Worm (Caenorhabditis elegans): ENCODE measurements around the gene hlh-19.

Gene hlh-19

DNA sequence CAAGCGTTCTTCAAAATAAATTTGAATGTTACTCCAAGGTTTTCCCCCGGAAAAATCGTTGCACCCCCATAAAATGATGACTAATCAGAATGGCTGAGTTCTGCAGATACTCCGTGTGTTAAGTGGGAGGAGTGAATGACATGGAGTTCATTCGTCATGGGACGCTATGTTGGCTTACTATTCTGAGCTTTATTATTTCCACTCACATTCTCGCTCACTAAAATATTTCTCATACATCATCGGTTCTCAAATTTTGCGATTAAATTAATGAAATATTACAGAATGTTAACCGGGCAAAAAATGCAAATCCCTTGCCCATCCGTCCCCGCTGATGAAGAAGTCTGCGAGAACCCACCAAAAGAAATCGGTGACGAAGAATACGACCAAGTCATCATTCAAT lies 14.3 kb downstream of the hlh-19 start, which contains the start of gene F28C10.1:
Gene F28C10.1 (plus strand): TSS at position 301 of the 400 bp plus-strand sequence.
- TF ChIP-seq lsy-12 (tag; optimal IDR thresholded peaks at IDR 0.05) = no peak
- no peak for TF ChIP-seq tbx-2 (tag; optimal IDR thresholded peaks at IDR 0.05)
- TF ChIP-seq nfya-1 (tag; optimal IDR thresholded peaks at IDR 0.05; ENCODE audit: insufficient read depth) = no peak
- TF ChIP-seq nhr-77 (tag; optimal IDR thresholded peaks at IDR 0.05) = no peak
- no peak for TF ChIP-seq fkh-10 (GFP tag; optimal IDR thresholded peaks at IDR 0.05)
- no peak for TF ChIP-seq nhr-237 (tag; optimal IDR thresholded peaks at IDR 0.05)
- TF ChIP-seq ztf-11 (tag; optimal IDR thresholded peaks at IDR 0.05) = no peak
- TF ChIP-seq egl-5 (tag; optimal IDR thresholded peaks at IDR 0.05) = no peak
- TF ChIP-seq nhr-11 (tag; optimal IDR thresholded peaks at IDR 0.05) = no peak
- TF ChIP-seq nhr-43 (tag; optimal IDR thresholded peaks at IDR 0.05; ENCODE audit: poor library complexity, severe bottlenecking) = no peak
- TF ChIP-seq fos-1 (tag; optimal IDR thresholded peaks at IDR 0.05) = no peak
- TF ChIP-seq aly-2 (tag; optimal IDR thresholded peaks at IDR 0.05) = no peak
- no peak for TF ChIP-seq elt-2 (tag; optimal IDR thresholded peaks at IDR 0.05)
- TF ChIP-seq R02D3.7 (tag; optimal IDR thresholded peaks at IDR 0.05) = no peak
- TF ChIP-seq ZK546.5 (tag; optimal IDR thresholded peaks at IDR 0.05) = no peak

DNA sequence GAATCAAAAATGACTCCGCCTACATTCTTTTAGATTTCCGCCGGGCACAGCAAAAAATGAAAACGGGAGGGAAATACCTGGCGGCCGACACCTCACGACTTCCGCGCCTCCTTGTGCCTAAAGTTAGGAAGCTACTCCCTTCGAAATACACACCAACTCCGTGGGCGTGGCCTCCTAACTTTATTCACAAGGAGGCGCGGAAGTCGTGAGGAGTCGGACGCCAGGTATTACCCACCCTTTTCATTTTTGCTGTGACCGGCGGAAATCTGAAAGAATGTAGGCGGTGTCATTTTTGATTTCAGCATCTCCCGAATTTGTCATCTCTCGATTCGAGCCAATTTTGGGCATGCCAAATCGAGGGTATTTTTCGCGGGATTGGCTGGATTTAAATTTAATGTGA lies 19.0 kb downstream of the hlh-19 start:
- TF ChIP-seq elt-2 (tag; optimal IDR thresholded peaks at IDR 0.05) = no peak
- TF ChIP-seq fkh-10 (GFP tag; optimal IDR thresholded peaks at IDR 0.05) = no peak
- no peak for TF ChIP-seq pha-4 (tag; optimal IDR thresholded peaks at IDR 0.05)
- TF ChIP-seq nhr-237 (tag; optimal IDR thresholded peaks at IDR 0.05) = no peak
- no peak for TF ChIP-seq nhr-28 (tag; optimal IDR thresholded peaks at IDR 0.05)
- TF ChIP-seq aly-2 (tag; optimal IDR thresholded peaks at IDR 0.05) = no peak
- TF ChIP-seq nfya-1 (tag; optimal IDR thresholded peaks at IDR 0.05; ENCODE audit: insufficient read depth) = no peak
- no peak for TF ChIP-seq ZK546.5 (tag; optimal IDR thresholded peaks at IDR 0.05)
- TF ChIP-seq nhr-11 (tag; optimal IDR thresholded peaks at IDR 0.05) = no peak
- TF ChIP-seq hmg-11 (tag; optimal IDR thresholded peaks at IDR 0.05) = no peak
- no peak for TF ChIP-seq ztf-11 (tag; optimal IDR thresholded peaks at IDR 0.05)
- TF ChIP-seq lin-15B (tag; optimal IDR thresholded peaks at IDR 0.05) = no peak
- no peak for TF ChIP-seq nhr-67 (tag; optimal IDR thresholded peaks at IDR 0.05)
- TF ChIP-seq tbx-2 (tag; optimal IDR thresholded peaks at IDR 0.05) = no peak
- no peak for TF ChIP-seq mml-1 (tag; optimal IDR thresholded peaks at IDR 0.05)
- no peak for TF ChIP-seq nhr-23 (tag; optimal IDR thresholded peaks at IDR 0.05)
- no peak for TF ChIP-seq lsy-12 (tag; optimal IDR thresholded peaks at IDR 0.05)
- TF ChIP-seq ztf-4 (tag; optimal IDR thresholded peaks at IDR 0.05) = no peak

DNA sequence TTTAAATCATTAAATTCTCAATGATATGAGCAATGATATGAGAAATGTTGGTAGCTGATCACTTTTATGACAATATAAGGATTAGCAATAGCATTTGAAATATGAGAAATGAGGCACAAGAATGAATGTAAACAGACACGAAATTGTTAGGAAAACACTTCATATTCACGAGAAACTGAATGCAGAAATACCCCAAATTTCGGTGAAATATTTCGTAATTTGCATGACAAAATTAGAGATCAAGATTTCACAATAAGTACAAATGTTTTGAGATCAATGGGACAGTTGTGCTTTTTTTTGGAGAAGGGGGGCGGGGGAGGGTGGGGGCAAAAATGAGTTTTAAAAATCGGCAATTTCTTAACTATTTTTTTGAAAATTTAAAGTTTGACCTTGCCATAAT lies 20.7 kb downstream of the hlh-19 start:
- TF ChIP-seq egl-27 (tag; optimal IDR thresholded peaks at IDR 0.05) = no peak
- TF ChIP-seq nhr-11 (tag; optimal IDR thresholded peaks at IDR 0.05) = no peak
- TF ChIP-seq snpc-4 (tag; optimal IDR thresholded peaks at IDR 0.05) = no peak
- no peak for TF ChIP-seq ztf-4 (tag; optimal IDR thresholded peaks at IDR 0.05)
- no peak for TF ChIP-seq lin-39 (tag; optimal IDR thresholded peaks at IDR 0.05)
- TF ChIP-seq nhr-25 (tag; optimal IDR thresholded peaks at IDR 0.05) = no peak
- no peak for TF ChIP-seq fos-1 (tag; optimal IDR thresholded peaks at IDR 0.05)
- TF ChIP-seq aly-2 (tag; optimal IDR thresholded peaks at IDR 0.05) = no peak
- TF ChIP-seq lin-15B (tag; optimal IDR thresholded peaks at IDR 0.05) = no peak
- TF ChIP-seq nhr-43 (tag; optimal IDR thresholded peaks at IDR 0.05; ENCODE audit: poor library complexity, severe bottlenecking) = no peak
- no peak for TF ChIP-seq lsy-12 (tag; optimal IDR thresholded peaks at IDR 0.05)
- no peak for TF ChIP-seq R02D3.7 (tag; optimal IDR thresholded peaks at IDR 0.05)
- TF ChIP-seq unc-62 (GFP tag; optimal IDR thresholded peaks at IDR 0.05) = no peak
- TF ChIP-seq mml-1 (tag; optimal IDR thresholded peaks at IDR 0.05) = no peak
- TF ChIP-seq mdl-1 (tag; optimal IDR thresholded peaks at IDR 0.05) = no peak
- TF ChIP-seq pqm-1 (tag; optimal IDR thresholded peaks at IDR 0.05) = no peak
- TF ChIP-seq fkh-10 (GFP tag; optimal IDR thresholded peaks at IDR 0.05) = no peak

DNA sequence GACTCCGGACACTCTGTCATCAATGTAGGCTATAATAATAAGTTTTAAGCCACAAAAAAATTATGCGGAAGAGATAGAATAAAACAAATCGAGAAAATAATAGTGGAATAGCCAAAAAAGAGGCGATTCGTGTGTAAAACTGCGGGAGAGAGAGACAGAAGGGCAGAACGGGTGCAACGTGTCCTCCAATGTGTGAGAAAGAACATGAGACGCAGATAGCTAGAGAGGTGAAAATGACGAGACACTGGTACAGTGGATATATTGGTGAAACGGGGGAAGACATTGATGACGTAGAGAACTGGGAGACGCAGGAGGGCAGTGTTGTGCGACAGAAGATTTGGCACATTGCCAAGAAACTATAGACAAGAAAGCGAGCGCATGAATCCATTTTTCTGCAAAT lies 21.4 kb downstream of the hlh-19 start, which contains the start of gene F28C10.3:
Gene F28C10.3 (minus strand): TSS at position 101 of the 400 bp plus-strand sequence.
- TF ChIP-seq lsy-12 (tag; optimal IDR thresholded peaks at IDR 0.05) (peak; percentile 3), ceh-28 (tag; optimal IDR thresholded peaks at IDR 0.05) (peak; percentile 77), elt-1 (tag; optimal IDR thresholded peaks at IDR 0.05) (peak; percentile 57), fkh-2 (tag; optimal IDR thresholded peaks at IDR 0.05) (peak; percentile 81), lin-15B (tag; optimal IDR thresholded peaks at IDR 0.05) (peak; percentile 47), nhr-23 (tag; optimal IDR thresholded peaks at IDR 0.05) (peak; percentile 90), snpc-4 (tag; optimal IDR thresholded peaks at IDR 0.05) (peak; percentile 23), lin-39 (tag; optimal IDR thresholded peaks at IDR 0.05) (peak; percentile 88), pqm-1 (tag; optimal IDR thresholded peaks at IDR 0.05) (peak; percentile 11), hmg-11 (tag; optimal IDR thresholded peaks at IDR 0.05) (peak; percentile 91), ceh-82 (tag; optimal IDR thresholded peaks at IDR 0.05) (peak; percentile 74), jun-1 (tag; optimal IDR thresholded peaks at IDR 0.05) (peak; percentile 55), R02D3.7 (tag; optimal IDR thresholded peaks at IDR 0.05) (peak; percentile 75), nhr-25 (tag; optimal IDR thresholded peaks at IDR 0.05) (peak; percentile 98), nfya-1 (tag; optimal IDR thresholded peaks at IDR 0.05; ENCODE audit: insufficient read depth) (peak; percentile 93), elt-2 (tag; optimal IDR thresholded peaks at IDR 0.05) (no peak), eor-1 (tag; optimal IDR thresholded peaks at IDR 0.05) (no peak), nhr-11 (tag; optimal IDR thresholded peaks at IDR 0.05) (peak; percentile 50), ztf-11 (tag; optimal IDR thresholded peaks at IDR 0.05) (no peak), egl-27 (tag; optimal IDR thresholded peaks at IDR 0.05) (no peak), mml-1 (tag; optimal IDR thresholded peaks at IDR 0.05) (no peak), tbx-2 (tag; optimal IDR thresholded peaks at IDR 0.05) (peak; percentile 83), egl-5 (tag; optimal IDR thresholded peaks at IDR 0.05) (peak; percentile 20), nhr-76 (tag; optimal IDR thresholded peaks at IDR 0.05) (peak; percentile 52), skn-1 (tag; optimal IDR thresholded peaks at IDR 0.05) (peak; percentile 79), unc-62 (GFP tag; optimal IDR thresholded peaks at IDR 0.05) (peak; percentile 88), daf-12 (tag; optimal IDR thresholded peaks at IDR 0.05) (peak; percentile 87), ZK546.5 (tag; optimal IDR thresholded peaks at IDR 0.05) (no peak), nhr-77 (tag; optimal IDR thresholded peaks at IDR 0.05) (peak; percentile 42), mdl-1 (tag; optimal IDR thresholded peaks at IDR 0.05) (peak; percentile 79), fkh-10 (GFP tag; optimal IDR thresholded peaks at IDR 0.05) (no peak), pha-4 (tag; optimal IDR thresholded peaks at IDR 0.05) (no peak), nhr-12 (tag; optimal IDR thresholded peaks at IDR 0.05) (no peak), zag-1 (tag; optimal IDR thresholded peaks at IDR 0.05) (peak; percentile 64), nhr-43 (tag; optimal IDR thresholded peaks at IDR 0.05; ENCODE audit: poor library complexity, severe bottlenecking) (peak; percentile 93)
